Worm (Caenorhabditis elegans): Measurements from ENCODE around the gene npp-16.

npp-16 gene

DNA sequence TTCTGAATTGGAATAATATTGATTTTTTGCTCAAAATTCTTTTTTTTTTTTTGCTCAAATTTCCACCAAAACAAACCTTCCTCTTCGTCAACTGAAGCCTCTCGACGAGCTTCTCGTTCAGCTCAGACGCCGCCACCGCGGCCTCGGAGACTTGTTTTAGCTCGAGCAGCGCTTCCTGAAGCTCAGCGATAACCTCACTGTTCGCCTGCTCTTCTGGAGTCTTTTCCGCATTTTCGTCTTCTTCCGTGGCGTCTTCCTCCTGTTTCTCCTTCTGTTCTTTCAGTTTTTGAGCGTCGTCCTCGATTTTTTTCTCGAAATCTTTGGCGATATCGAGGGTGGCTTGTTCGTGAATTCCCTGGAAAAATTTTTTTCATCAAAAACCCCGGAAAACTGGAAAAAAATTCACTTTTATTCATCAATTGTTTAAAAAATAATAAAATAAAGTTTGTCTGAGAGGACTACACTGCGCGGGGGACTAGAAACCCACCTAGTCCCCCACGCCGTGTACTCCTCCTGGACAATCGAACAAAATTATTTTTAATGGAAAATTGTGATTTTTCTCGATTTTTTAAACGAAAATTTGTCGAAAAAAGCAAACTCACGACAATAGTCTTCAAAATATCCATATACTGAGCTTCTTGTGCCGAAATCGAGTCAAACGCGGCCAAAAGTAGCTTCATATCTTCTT lies 30.5 kb downstream of the npp-16 start (continued):
- TF ChIP-seq nhr-20 (tag; optimal IDR thresholded peaks at IDR 0.05) (peak; percentile 96), tbx-2 (tag; optimal IDR thresholded peaks at IDR 0.05) (peak; percentile 99), nhr-47 (tag; optimal IDR thresholded peaks at IDR 0.05) (peak; percentile 99), ceh-88 (GFP tag; IDR thresholded peaks at IDR 0.05) (peak; percentile 90), ceh-63 (GFP tag; optimal IDR thresholded peaks at IDR 0.05) (peak; percentile 92), hpl-2 (GFP tag; optimal IDR thresholded peaks at IDR 0.05) (no peak), nhr-12 (tag; optimal IDR thresholded peaks at IDR 0.05) (peak; percentile 23), dsc-1 (tag; optimal IDR thresholded peaks at IDR 0.05) (peak; percentile 99), isw-1 (GFP tag; IDR thresholded peaks at IDR 0.05) (peak; percentile 91), nhr-19 (GFP tag; conservative IDR thresholded peaks at IDR 0.05) (peak; percentile 95), nhr-77 (tag; optimal IDR thresholded peaks at IDR 0.05) (peak; percentile 41), hlh-4 (tag; optimal IDR thresholded peaks at IDR 0.05) (peak; percentile 98), unc-130 (tag; optimal IDR thresholded peaks at IDR 0.05) (peak; percentile 52), snu-23 (GFP tag; optimal IDR thresholded peaks at IDR 0.05) (peak; percentile 96), lin-35 (GFP tag; optimal IDR thresholded peaks at IDR 0.05) (peak; percentile 71 to 77), ama-1 (optimal IDR thresholded peaks at IDR 0.05) (peak; percentile 76), nhr-90 (tag; optimal IDR thresholded peaks at IDR 0.05; ENCODE audit: poor library complexity) (peak; percentile 99), lin-39 (tag; optimal IDR thresholded peaks at IDR 0.05) (peak; percentile 90), lir-3 (tag; optimal IDR thresholded peaks at IDR 0.05; ENCODE audit: poor library complexity) (peak; percentile 99), ztf-4 (tag; optimal IDR thresholded peaks at IDR 0.05) (peak; percentile 77), swsn-7 (tag; optimal IDR thresholded peaks at IDR 0.05) (peak; percentile 97), lsy-2 (tag; optimal IDR thresholded peaks at IDR 0.05) (peak; percentile 88 to 93), jun-1 (tag; optimal IDR thresholded peaks at IDR 0.05) (peak; percentile 69), xbp-1 (tag; optimal IDR thresholded peaks at IDR 0.05) (peak; percentile 97), egl-13 (tag; optimal IDR thresholded peaks at IDR 0.05) (peak; percentile 100), C34B4.2 (tag; optimal IDR thresholded peaks at IDR 0.05) (peak; percentile 66), sup-37 (GFP tag; optimal IDR thresholded peaks at IDR 0.05) (peak; percentile 93), irx-1 (tag; optimal IDR thresholded peaks at IDR 0.05) (peak; percentile 100), fkh-8 (tag; optimal IDR thresholded peaks at IDR 0.05) (peak; percentile 95), vab-15 (tag; optimal IDR thresholded peaks at IDR 0.05) (peak; percentile 91), fkh-10 (GFP tag; optimal IDR thresholded peaks at IDR 0.05) (peak; percentile 40), ceh-82 (tag; optimal IDR thresholded peaks at IDR 0.05) (peak; percentile 82 to 92 (median 87)), hlh-17 (GFP tag; optimal IDR thresholded peaks at IDR 0.05; ENCODE audit: borderline replicate concordance) (peak; percentile 100), sox-4 (tag; optimal IDR thresholded peaks at IDR 0.05) (peak; percentile 99), alr-1 (tag; optimal IDR thresholded peaks at IDR 0.05; ENCODE audit: borderline replicate concordance) (no peak), ztf-11 (tag; optimal IDR thresholded peaks at IDR 0.05) (peak in 1 of 2 experiments; percentile 100), pag-3 (tag; optimal IDR thresholded peaks at IDR 0.05; ENCODE audit: borderline replicate concordance, insufficient read depth) (no peak), unc-98 (GFP tag; IDR thresholded peaks at IDR 0.05) (peak; percentile 98)

- TF ChIP-seq grh-1 (GFP tag; IDR thresholded peaks at IDR 0.05) (no peak), pag-3 (tag; optimal IDR thresholded peaks at IDR 0.05; ENCODE audit: borderline replicate concordance, insufficient read depth) (no peak), efl-1 (optimal IDR thresholded peaks at IDR 0.05) (no peak), efl-1 (GFP tag; optimal IDR thresholded peaks at IDR 0.05 in 1 of 2) (peak in 1 of 2 experiments; percentile 79), ces-1 (GFP tag; optimal IDR thresholded peaks at IDR 0.05) (no peak), C04F5.9 (tag; optimal IDR thresholded peaks at IDR 0.05) (no peak), nhr-12 (tag; optimal IDR thresholded peaks at IDR 0.05) (no peak), fkh-8 (tag; optimal IDR thresholded peaks at IDR 0.05) (no peak), alr-1 (tag; optimal IDR thresholded peaks at IDR 0.05; ENCODE audit: borderline replicate concordance) (no peak)
These were observed 31.2 kb downstream of the npp-16 start, which contains the start of gene Y56A3A.7 for ce11 chrIII:11946973-11947372. Gene Y56A3A.7 (minus strand): TSS chrIII:11947019.

Data from whole organism, L1 larva.